Fruit fly (Drosophila melanogaster) whole organism, embryonic: ENCODE data around the gene Indy.
A peak's percentile ranks its signal among the peaks of the same experiment; 100 is the strongest.

ENCODE experiments used
- CG10147 ChIP-seq: fragments of 200-800 bp; sonication (Bioruptor generic); optimal IDR thresholded peaks from 2 replicates; lab custom pipeline; 2019; ENCODE audit warnings: missing biosample characterization, mild to moderate bottlenecking, missing genetic modification characterization, moderate library complexity
- CG1024 ChIP-seq: fragments of 200-800 bp; sonication (Bioruptor generic); IDR thresholded peaks from 2 replicates; pipeline ENCODE4 v1.3.6; 2022; ENCODE audit warnings: missing biosample characterization, missing genetic modification characterization
- CG10959 ChIP-seq: fragments of 200-800 bp; sonication (Bioruptor generic); IDR thresholded peaks from 2 replicates; pipeline ENCODE4 v1.3.6; 2022; ENCODE audit warnings: missing biosample characterization, missing genetic modification characterization
- CG12391 ChIP-seq: fragments of 200-800 bp; sonication (Bioruptor generic); optimal IDR thresholded peaks from 3 replicates; lab custom pipeline; 2018; ENCODE audit warnings: missing biosample characterization, mild to moderate bottlenecking, missing genetic modification characterization, moderate library complexity
- CG15269 ChIP-seq: fragments of 200-800 bp; sonication (Bioruptor generic); optimal IDR thresholded peaks from 2 replicates; lab custom pipeline; 2018; ENCODE audit warnings: missing biosample characterization, mild to moderate bottlenecking, missing genetic modification characterization, moderate library complexity
- CG17359 ChIP-seq: fragments of 200-800 bp; sonication (Bioruptor generic); optimal IDR thresholded peaks from 3 replicates; lab custom pipeline; 2018; ENCODE audit warnings: missing biosample characterization, mild to moderate bottlenecking, missing genetic modification characterization, moderate library complexity
- CG18599 ChIP-seq: fragments of 200-800 bp; sonication (Bioruptor generic); optimal IDR thresholded peaks from 3 replicates; lab custom pipeline; 2017; ENCODE audit warnings: missing biosample characterization, missing genetic modification characterization, mild to moderate bottlenecking, moderate library complexity, missing genetic modification reagents
- CG2678 ChIP-seq: fragments of 200-800 bp; sonication (Bioruptor generic); optimal IDR thresholded peaks from 3 replicates; lab custom pipeline; 2019; ENCODE audit warnings: missing biosample characterization, mild to moderate bottlenecking, missing genetic modification characterization, moderate library complexity
- CG30431 ChIP-seq: fragments of 200-800 bp; sonication (Bioruptor generic); optimal IDR thresholded peaks from 2 replicates; lab custom pipeline; 2017; ENCODE audit warnings: missing biosample characterization, missing genetic modification characterization
- CG4328 ChIP-seq: fragments of 200-800 bp; sonication (Bioruptor generic); optimal IDR thresholded peaks from 3 replicates; lab custom pipeline; 2017; ENCODE audit warnings: missing biosample characterization, missing genetic modification reagents, missing genetic modification characterization
- CG4854 ChIP-seq: fragments of 200-800 bp; sonication (Bioruptor generic); optimal IDR thresholded peaks from 2 replicates; lab custom pipeline; 2016; ENCODE audit warnings: missing biosample characterization, missing genetic modification characterization, inconsistent platforms
- CG6854 ChIP-seq: fragments of 200-800 bp; sonication (Bioruptor generic); optimal IDR thresholded peaks from 3 replicates; lab custom pipeline; 2017; ENCODE audit warnings: missing biosample characterization, mild to moderate bottlenecking, missing genetic modification characterization
- CG8089 ChIP-seq: fragments of 200-800 bp; sonication (Bioruptor generic); optimal IDR thresholded peaks from 3 replicates; lab custom pipeline; 2016; ENCODE audit warnings: missing biosample characterization, missing genetic modification characterization
- CG8281 ChIP-seq: fragments of 200-800 bp; sonication (Bioruptor generic); optimal IDR thresholded peaks from 2 replicates; lab custom pipeline; 2018; ENCODE audit warnings: missing biosample characterization, mild to moderate bottlenecking, missing genetic modification characterization, moderate library complexity
- CG8290 ChIP-seq, 3 experiments: fragments of 200-800 bp; sonication (Bioruptor generic); optimal IDR thresholded peaks; 2 replicates each; lab custom pipeline; 2016 to 2019; ENCODE audit warnings: missing biosample characterization in 3 of 3, missing genetic modification characterization in 3 of 3, mild to moderate bottlenecking in 2 of 3, moderate library complexity in 1 of 3
- CG8388 ChIP-seq: fragments of 200-800 bp; sonication (Bioruptor generic); optimal IDR thresholded peaks from 2 replicates; lab custom pipeline; 2019; ENCODE audit warnings: missing biosample characterization, mild to moderate bottlenecking, missing genetic modification characterization, moderate library complexity
- CG9727 ChIP-seq: fragments of 200-800 bp; sonication (Bioruptor generic); optimal IDR thresholded peaks from 3 replicates; lab custom pipeline; 2017; ENCODE audit warnings: missing biosample characterization, mild to moderate bottlenecking, missing genetic modification characterization
- CG9876 ChIP-seq: fragments of 200-800 bp; sonication (Bioruptor generic); optimal IDR thresholded peaks from 2 replicates; lab custom pipeline; 2016; ENCODE audit warnings: missing biosample characterization, missing genetic modification characterization
- CHES-1-like ChIP-seq: fragments of 200-800 bp; sonication (Bioruptor generic); optimal IDR thresholded peaks from 2 replicates; lab custom pipeline; 2016; ENCODE audit warnings: missing biosample characterization, missing genetic modification characterization
- E2f2 ChIP-seq: fragments of 200-800 bp; sonication (Bioruptor generic); IDR thresholded peaks from 2 replicates; pipeline ENCODE4 v1.3.6; 2022; ENCODE audit warnings: missing biosample characterization, missing genetic modification characterization
- Ets65A ChIP-seq: fragments of 200-800 bp; sonication (Bioruptor generic); peaks from one replicate; lab custom pipeline; 2016; ENCODE audit warnings: missing biosample characterization, missing genetic modification characterization
- HLH3B ChIP-seq: fragments of 200-800 bp; sonication (Bioruptor generic); IDR thresholded peaks from 2 replicates; pipeline ENCODE4 v1.3.6; 2022; ENCODE audit warnings: missing biosample characterization, missing genetic modification characterization
- Hmr ChIP-seq: fragments of 200-800 bp; sonication (Bioruptor generic); optimal IDR thresholded peaks from 3 replicates; lab custom pipeline; 2017; ENCODE audit warnings: mild to moderate bottlenecking, missing biosample characterization, missing genetic modification reagents, missing genetic modification characterization
- Meics ChIP-seq: fragments of 200-800 bp; sonication (Bioruptor generic); optimal IDR thresholded peaks from 2 replicates; lab custom pipeline; 2017; ENCODE audit warnings: missing biosample characterization, mild to moderate bottlenecking, missing genetic modification characterization
- Myb ChIP-seq: fragments of 200-800 bp; sonication (Bioruptor generic); optimal IDR thresholded peaks from 2 replicates; lab custom pipeline; 2016; ENCODE audit warnings: missing biosample characterization, missing genetic modification characterization
- NC2α ChIP-seq: fragments of 200-800 bp; sonication (Bioruptor generic); optimal IDR thresholded peaks from 2 replicates; lab custom pipeline; 2016; ENCODE audit warnings: missing biosample characterization, missing genetic modification characterization
- Nf-YA ChIP-seq: fragments of 200-800 bp; sonication (Bioruptor generic); IDR thresholded peaks from 2 replicates; pipeline ENCODE4 v1.3.6; 2022; ENCODE audit warnings: missing biosample characterization, missing genetic modification characterization
- Trl ChIP-seq, 3 experiments: fragments of >200 bp in 2 of 3; fragments of 200-800 bp in 1 of 3; sonication (Bioruptor generic) in 1 of 3; optimal IDR thresholded peaks; 2 replicates in 1 of 3; 3 replicates in 2 of 3; lab custom pipeline; 2016 to 2017; ENCODE audit warnings: missing biosample characterization in 1 of 3, missing genetic modification characterization in 1 of 3
- ab ChIP-seq: fragments of 200-800 bp; sonication (Bioruptor generic); optimal IDR thresholded peaks from 2 replicates; lab custom pipeline; 2016; ENCODE audit warnings: missing biosample characterization, missing genetic modification characterization
- bab2 ChIP-seq: fragments of 200-800 bp; sonication (Bioruptor generic); optimal IDR thresholded peaks from 2 replicates; lab custom pipeline; 2016; ENCODE audit warnings: missing biosample characterization, missing genetic modification characterization
- bsh ChIP-seq, 2 experiments: fragments of 200-800 bp; sonication (Bioruptor generic); optimal IDR thresholded peaks; 2 replicates each; lab custom pipeline; 2017 to 2018; ENCODE audit warnings: mild to moderate bottlenecking in 2 of 2, missing biosample characterization in 2 of 2, missing genetic modification characterization in 2 of 2, moderate library complexity in 1 of 2
- chn ChIP-seq: fragments of 200-800 bp; sonication (Bioruptor generic); optimal IDR thresholded peaks from 2 replicates; lab custom pipeline; 2016; ENCODE audit warnings: missing biosample characterization, missing genetic modification characterization
- eyg ChIP-seq: fragments of 200-800 bp; sonication (Bioruptor generic); optimal IDR thresholded peaks from 3 replicates; lab custom pipeline; 2016; ENCODE audit warnings: missing biosample characterization, missing genetic modification characterization
- fd64A ChIP-seq: fragments of 200-800 bp; sonication (Bioruptor generic); optimal IDR thresholded peaks from 3 replicates; lab custom pipeline; 2018; ENCODE audit warnings: missing biosample characterization, mild to moderate bottlenecking, missing genetic modification characterization
- ftz-f1 ChIP-seq: fragments of 200-800 bp; sonication (Bioruptor generic); optimal IDR thresholded peaks from 2 replicates; lab custom pipeline; 2016; ENCODE audit warnings: missing biosample characterization, missing genetic modification characterization
- grn ChIP-seq: fragments of 200-800 bp; sonication (Bioruptor generic); optimal IDR thresholded peaks from 3 replicates; lab custom pipeline; 2017; ENCODE audit warnings: missing biosample characterization, missing genetic modification characterization
- gro ChIP-seq: fragments of 200-800 bp; sonication (Bioruptor generic); optimal IDR thresholded peaks from 2 replicates; lab custom pipeline; 2016; ENCODE audit warnings: missing biosample characterization, missing genetic modification characterization
- h ChIP-seq: fragments of >200 bp; optimal IDR thresholded peaks from 2 replicates; lab custom pipeline; 2017
- kni ChIP-seq: fragments of 200-800 bp; sonication (Bioruptor generic); optimal IDR thresholded peaks from 3 replicates; lab custom pipeline; 2017; ENCODE audit warnings: mild to moderate bottlenecking, missing biosample characterization, missing genetic modification reagents, missing genetic modification characterization
- lab ChIP-seq: fragments of 200-800 bp; sonication (Bioruptor generic); optimal IDR thresholded peaks from 3 replicates; lab custom pipeline; 2017; ENCODE audit warnings: missing biosample characterization, missing genetic modification characterization, mild to moderate bottlenecking, moderate library complexity, missing genetic modification reagents
- onecut ChIP-seq: fragments of 200-800 bp; sonication (Bioruptor generic); IDR thresholded peaks from 2 replicates; pipeline ENCODE4 v1.3.6; 2022; ENCODE audit warnings: missing biosample characterization, missing genetic modification characterization
- repo ChIP-seq: fragments of 200-800 bp; sonication (Bioruptor generic); optimal IDR thresholded peaks from 2 replicates; lab custom pipeline; 2016; ENCODE audit warnings: missing biosample characterization, missing genetic modification characterization
- salm ChIP-seq: fragments of 200-800 bp; sonication (Bioruptor generic); optimal IDR thresholded peaks from 2 replicates; lab custom pipeline; 2018; ENCODE audit warnings: missing biosample characterization, mild to moderate bottlenecking, missing genetic modification characterization
- shn ChIP-seq: fragments of 200-800 bp; sonication (Bioruptor generic); optimal IDR thresholded peaks from 3 replicates; lab custom pipeline; 2016; ENCODE audit warnings: missing biosample characterization, missing genetic modification characterization
- tin ChIP-seq: fragments of 200-800 bp; sonication (Bioruptor generic); optimal IDR thresholded peaks from 3 replicates; lab custom pipeline; 2016; ENCODE audit warnings: missing biosample characterization, missing genetic modification characterization
- tll ChIP-seq, 2 experiments: fragments of 200-800 bp in 1 of 2; fragments of >200 bp in 1 of 2; sonication (Bioruptor generic) in 1 of 2; optimal IDR thresholded peaks; 2 replicates each; lab custom pipeline; 2017 to 2019; ENCODE audit warnings: missing biosample characterization in 2 of 2, missing genetic modification characterization in 2 of 2, mild to moderate bottlenecking in 1 of 2, moderate library complexity in 1 of 2

Gene Indy

DNA sequence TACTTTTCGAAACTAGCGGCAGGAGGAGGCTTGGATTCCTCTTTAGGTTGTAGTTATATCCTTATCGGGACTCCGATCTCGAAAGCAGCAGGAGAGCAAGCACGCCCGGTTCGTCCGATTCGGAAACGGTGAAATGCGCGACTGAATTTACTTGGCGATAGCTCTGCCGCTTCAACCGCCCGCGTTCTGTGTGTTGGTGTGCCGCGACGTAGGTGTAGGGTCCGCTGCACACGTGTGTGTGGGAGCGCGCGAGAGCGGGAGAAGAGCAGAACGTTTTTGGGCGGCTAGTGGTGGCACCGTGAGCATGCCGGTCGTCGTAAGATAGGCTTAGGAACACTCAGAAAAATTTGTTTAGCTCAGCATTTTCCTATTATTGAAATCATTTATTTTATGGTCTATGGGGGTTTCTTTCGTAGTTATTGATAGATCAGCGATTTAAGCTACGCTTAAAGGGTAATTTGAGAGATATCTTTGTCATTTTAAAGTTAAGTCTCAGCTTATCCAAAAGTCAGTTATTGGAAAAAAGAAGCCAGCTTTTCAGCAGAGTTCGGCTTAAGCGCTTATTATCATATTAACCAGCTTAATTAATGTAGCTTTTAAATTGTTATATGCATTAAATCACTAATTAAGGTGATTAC lies 5.6 kb downstream of the Indy start (continued):
- TF ChIP-seq grn, result peak; percentile 97
- TF ChIP-seq CG9727 (GFP tag; lab: Kevin White, UChicago), result no peak
- no peak for TF ChIP-seq NC2α
- TF ChIP-seq CG9876 (GFP tag; lab: Kevin White, UChicago), result no peak
- TF ChIP-seq E2f2 (GFP tag; lab: Robert Waterston, UW), result no peak
- no peak for TF ChIP-seq ftz-f1 (GFP tag; lab: Kevin White, UChicago)
- peak; percentile 20 for TF ChIP-seq Ets65A (GFP tag; lab: Kevin White, UChicago)
- peak; percentile 2 for TF ChIP-seq Myb (GFP tag; lab: Kevin White, UChicago)
- no peak for TF ChIP-seq CG10959 (GFP tag; lab: Robert Waterston, UW)
- TF ChIP-seq CG8089 (GFP tag; lab: Kevin White, UChicago), result no peak
- no peak for TF ChIP-seq salm (tag; lab: Kevin White, UChicago)
- no peak for TF ChIP-seq Nf-YA (GFP tag; lab: Robert Waterston, UW)
- no peak for TF ChIP-seq h (lab: Kevin White, UChicago)
- TF ChIP-seq ab (GFP tag; lab: Kevin White, UChicago), result no peak
- no peak for TF ChIP-seq CG1024 (GFP tag; lab: Robert Waterston, UW)
- TF ChIP-seq CHES-1-like (GFP tag; lab: Kevin White, UChicago), result no peak
- TF ChIP-seq tin (GFP tag; lab: Kevin White, UChicago), result peak; percentile 42
- TF ChIP-seq chn, result no peak
- TF ChIP-seq onecut (GFP tag; lab: Robert Waterston, UW), result peak; percentile 7; the same call in 1 of the 2 replicates
- TF ChIP-seq CG15269 (tag; lab: Kevin White, UChicago), result no peak
- TF ChIP-seq CG10147 (GFP tag; lab: Kevin White, UChicago), result no peak
- no peak for TF ChIP-seq CG30431
- no peak for TF ChIP-seq CG8281 (tag; lab: Kevin White, UChicago)
- TF ChIP-seq Trl (optimal IDR thresholded peaks at IDR 0.05; lab: Kevin White, UChicago), result peak; percentile 70 to 87
- peak; percentile 14 for TF ChIP-seq Trl (GFP tag; optimal IDR thresholded peaks at IDR 0.05; lab: Kevin White, UChicago)
- no peak for TF ChIP-seq HLH3B (GFP tag; lab: Robert Waterston, UW)
- TF ChIP-seq, all 482 proteins: peak for 111

DNA sequence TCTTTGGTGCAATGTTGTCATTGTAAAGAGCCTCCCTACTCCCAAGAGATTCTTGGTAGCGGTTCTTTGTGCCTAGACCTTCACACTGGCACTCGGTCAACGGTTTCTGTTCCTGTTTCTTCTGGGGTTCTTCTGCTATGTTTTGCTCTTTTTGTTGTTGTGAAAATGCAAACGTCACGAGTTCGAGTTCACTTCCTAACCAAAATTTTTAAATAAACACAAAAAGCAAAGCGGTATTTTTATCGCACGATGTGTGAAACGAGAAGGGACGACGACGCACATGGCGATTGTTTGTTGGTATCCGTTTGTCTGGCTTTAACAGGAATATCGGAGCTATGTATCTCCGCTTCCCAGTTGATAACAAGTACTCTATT lies 6.1 kb downstream of the Indy start:
- no peak for TF ChIP-seq gro (GFP tag; lab: Kevin White, UChicago)
- peak in 1 of 2 experiments; percentile 85 for TF ChIP-seq tll (GFP tag; optimal IDR thresholded peaks at IDR 0.05; lab: Kevin White, UChicago)

DNA sequence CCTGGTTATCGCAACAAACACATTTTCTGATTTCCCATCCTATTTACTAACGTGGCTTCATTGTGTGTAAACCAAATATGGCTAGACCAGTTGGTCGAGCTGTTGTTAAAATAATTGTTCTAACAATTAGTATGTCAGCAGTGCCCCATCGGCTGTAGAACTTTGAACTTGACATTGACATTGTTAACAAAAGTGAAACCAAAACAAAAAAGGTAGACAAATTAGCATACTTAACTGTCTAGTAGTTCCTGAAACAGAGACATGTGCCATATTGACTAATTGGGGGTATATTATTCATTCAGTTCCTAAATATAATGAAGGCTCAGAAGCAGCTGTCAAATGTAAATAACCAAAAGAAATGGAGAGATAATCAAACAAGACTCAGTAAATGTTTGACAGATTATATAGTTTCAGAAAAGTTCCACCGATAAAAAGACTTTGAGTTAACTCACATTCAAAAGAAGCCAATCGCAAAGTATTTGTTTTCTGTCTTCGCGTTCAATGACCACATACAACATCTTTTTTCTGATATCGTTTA lies 8.3 kb downstream of the Indy start:
- TF ChIP-seq onecut (GFP tag; lab: Robert Waterston, UW) (peak; percentile 39; the same call in 1 of the 2 replicates), kni (GFP tag; lab: Kevin White, UChicago) (peak; percentile 48), CG12391 (tag; lab: Kevin White, UChicago) (no peak), tll (GFP tag; optimal IDR thresholded peaks at IDR 0.05; lab: Kevin White, UChicago) (peak in 1 of 2 experiments; percentile 28), repo (no peak), CG4328 (no peak), bab2 (GFP tag; lab: Kevin White, UChicago) (no peak), fd64A (GFP tag; lab: Kevin White, UChicago) (no peak), CG4854 (peak; percentile 37), Hmr (GFP tag; lab: Kevin White, UChicago) (peak; percentile 71), lab (GFP tag; lab: Kevin White, UChicago) (peak; percentile 23), shn (no peak), CG18599 (GFP tag; lab: Kevin White, UChicago) (peak; percentile 84), CG8388 (GFP tag; lab: Kevin White, UChicago) (no peak), ftz-f1 (GFP tag; lab: Kevin White, UChicago) (no peak), bsh (GFP tag; optimal IDR thresholded peaks at IDR 0.05; lab: Kevin White, UChicago) (no peak), CG2678 (tag; lab: Kevin White, UChicago) (peak; percentile 65), CG17359 (tag; lab: Kevin White, UChicago) (peak; percentile 35), CG6854 (peak; percentile 51), Meics (GFP tag; lab: Kevin White, UChicago) (peak; percentile 61), eyg (GFP tag; lab: Kevin White, UChicago) (peak; percentile 27), CG8290 (GFP tag; optimal IDR thresholded peaks at IDR 0.05; lab: Kevin White, UChicago) (no peak), CG8290 (tag; optimal IDR thresholded peaks at IDR 0.05; lab: Kevin White, UChicago) (peak in 1 of 2 experiments; percentile 40)
